Worm (Caenorhabditis elegans) whole organism, L4 larva: Measurements from ENCODE around the gene W02B12.12.

Source experiments
- ZK337.2 ChIP-seq: fragments of 200-800 bp; sonication (Bioruptor generic); IDR thresholded peaks from 2 replicates; pipeline ENCODE4 v1.3.6; 2022; ENCODE audit warnings: missing genetic modification reagents, missing genetic modification characterization, missing compliant biosample characterization
- ama-1 ChIP-seq: fragments of 150-350 bp; optimal IDR thresholded peaks from 2 replicates; lab custom pipeline; 2014; ENCODE audit warnings: inconsistent platforms, mixed read lengths
- ceh-32 ChIP-seq: sonication (generic microtip); optimal IDR thresholded peaks from 2 replicates; lab custom pipeline; 2016; ENCODE audit warnings: mild to moderate bottlenecking, missing genetic modification characterization, missing compliant biosample characterization; ENCODE audit not compliant: poor library complexity
- daf-12 ChIP-seq: fragments of 150-350 bp; optimal IDR thresholded peaks from 2 replicates; lab custom pipeline; 2014; ENCODE audit warnings: missing biosample characterization, missing genetic modification reagents, missing genetic modification characterization
- fos-1 ChIP-seq: fragments of 150-350 bp; optimal IDR thresholded peaks from 2 replicates; lab custom pipeline; 2014; ENCODE audit warnings: missing biosample characterization, missing genetic modification characterization
- mdt-29 ChIP-seq: fragments of 200-800 bp; sonication (Bioruptor generic); IDR thresholded peaks from 2 replicates; pipeline ENCODE4 v1.3.6; 2022; ENCODE audit warnings: missing genetic modification reagents, missing genetic modification characterization, missing compliant biosample characterization
- nhr-237 ChIP-seq: sonication (generic microtip); optimal IDR thresholded peaks from 2 replicates; lab custom pipeline; 2017; ENCODE audit warnings: missing biosample characterization, missing genetic modification characterization
- nhr-25 ChIP-seq: sonication (generic microtip); optimal IDR thresholded peaks from 2 replicates; lab custom pipeline; 2017; ENCODE audit warnings: missing genetic modification characterization, mild to moderate bottlenecking, missing compliant biosample characterization, antibody characterized with exemption, moderate library complexity, borderline replicate concordance; ENCODE audit not compliant: insufficient read depth
- skn-1 ChIP-seq: fragments of 150-350 bp; optimal IDR thresholded peaks from 2 replicates; lab custom pipeline; 2014; ENCODE audit warnings: missing biosample characterization, missing genetic modification characterization
- spr-1 ChIP-seq: sonication (generic microtip); optimal IDR thresholded peaks from 2 replicates; lab custom pipeline; 2016; ENCODE audit warnings: mild to moderate bottlenecking, missing genetic modification characterization, missing compliant biosample characterization
- spr-3 ChIP-seq: fragments of 200-800 bp; sonication (Bioruptor generic); optimal IDR thresholded peaks from 2 replicates; lab custom pipeline; 2018; ENCODE audit warnings: mild to moderate bottlenecking, missing genetic modification characterization, missing compliant biosample characterization
- unc-62 ChIP-seq, 3 experiments: fragments of 150-350 bp in 1 of 3; sonication (generic microtip); optimal IDR thresholded peaks in 2 of 3; peaks in 1 of 3; 1 replicate in 1 of 3; 2 replicates in 2 of 3; lab custom pipeline; 2014 to 2017; ENCODE audit warnings: missing biosample characterization in 3 of 3, missing genetic modification characterization in 3 of 3, missing genetic modification reagents in 3 of 3, missing genotype in 1 of 3
- ztf-11 ChIP-seq: fragments of 150-350 bp; optimal IDR thresholded peaks from 2 replicates; lab custom pipeline; 2014; ENCODE audit warnings: missing biosample characterization, missing genetic modification characterization

DNA sequence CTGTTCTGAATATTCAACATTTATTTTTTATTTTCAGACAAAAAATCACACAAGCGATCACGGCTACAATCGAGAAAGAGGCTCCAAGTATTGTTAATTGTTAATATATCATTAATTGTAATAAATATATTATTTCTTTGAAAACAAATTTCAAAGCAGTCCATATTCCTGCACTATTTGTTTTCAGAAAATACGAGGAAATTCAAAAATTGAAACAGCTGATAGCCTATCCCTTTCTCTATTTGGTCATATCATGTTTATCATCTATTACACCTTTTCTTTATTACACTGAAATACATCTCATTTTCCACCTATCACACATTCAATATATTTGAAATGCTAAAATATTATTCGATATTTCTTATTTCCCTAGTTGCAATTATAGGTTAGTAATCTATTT, 34.0 kb downstream of the W02B12.12 start, which contains the start of gene W02B12.13:
- no peak for TF ChIP-seq unc-62 (GFP tag; optimal IDR thresholded peaks at IDR 0.05 in 1 of 2; lab: Kevin White, UChicago)
- TF ChIP-seq unc-62 (tag; optimal IDR thresholded peaks at IDR 0.05; lab: Kevin White, UChicago) = no peak
- TF ChIP-seq nhr-25 (tag; lab: Kevin White, UChicago) = no peak
- no peak for TF ChIP-seq skn-1 (tag; lab: Kevin White, UChicago)
- no peak for TF ChIP-seq ama-1 (lab: Kevin White, UChicago)
- TF ChIP-seq ZK337.2 = no peak
- TF ChIP-seq spr-1 (tag; lab: Kevin White, UChicago) = no peak
- TF ChIP-seq spr-3 (GFP tag; lab: Kevin White, UChicago) = no peak
- TF ChIP-seq ztf-11 (tag; lab: Kevin White, UChicago) = no peak
- TF ChIP-seq nhr-237 (tag; lab: Kevin White, UChicago) = no peak
- no peak for TF ChIP-seq ceh-32
- TF ChIP-seq daf-12 (tag; lab: Kevin White, UChicago) = no peak
- no peak for TF ChIP-seq fos-1
- TF ChIP-seq mdt-29 (GFP tag; lab: Robert Waterston, UW) = no peak
